Fruit fly (Drosophila melanogaster): ENCODE measurements around the gene Ir8a.

The Ir8a gene

dm6 chrX:9243417-9243884, 7.1 kb upstream of the Ir8a start, which contains the start of the genes mxc and Larp7 (continued):
- no peak for TF ChIP-seq CG43689 (GFP tag; IDR thresholded peaks at IDR 0.05)
- no peak for TF ChIP-seq CG3726 (GFP tag; IDR thresholded peaks at IDR 0.05)
- TF ChIP-seq sc (optimal IDR thresholded peaks at IDR 0.05), result no peak
- TF ChIP-seq sc (GFP tag; optimal IDR thresholded peaks at IDR 0.05), result no peak
- TF ChIP-seq CG6689 (GFP tag; IDR thresholded peaks at IDR 0.05), result peak; percentile 57; the same call in 1 of the 2 replicates
- peak; percentile 13 for TF ChIP-seq ftz-f1 (GFP tag; optimal IDR thresholded peaks at IDR 0.05)
- peak; percentile 56 for TF ChIP-seq Dref (GFP tag; IDR thresholded peaks at IDR 0.05)
- no peak; the same call in 1 of the 2 replicates for TF ChIP-seq Xrp1 (GFP tag; IDR thresholded peaks at IDR 0.05)
- peak; percentile 53 for TF ChIP-seq Bteb2 (GFP tag; optimal IDR thresholded peaks at IDR 0.05)
- no peak for TF ChIP-seq p53 (GFP tag; optimal IDR thresholded peaks at IDR 0.05)
- TF ChIP-seq CG7357 (GFP tag; IDR thresholded peaks at IDR 0.05), result peak; percentile 60; the same call in 1 of the 3 replicates
- peak; percentile 70 for TF ChIP-seq da (GFP tag; optimal IDR thresholded peaks at IDR 0.05)
- peak; percentile 24; the same call in 1 of the 3 replicates for TF ChIP-seq CG14050 (GFP tag; IDR thresholded peaks at IDR 0.05)
- TF ChIP-seq nau (GFP tag; optimal IDR thresholded peaks at IDR 0.05), result no peak
- peak; percentile 55; the same call in 1 of the 2 replicates for TF ChIP-seq Ptx1 (GFP tag; IDR thresholded peaks at IDR 0.05)
- TF ChIP-seq CG11093 (GFP tag; IDR thresholded peaks at IDR 0.05), result no peak; the same call in 2 of the 3 replicates
- TF ChIP-seq hb (GFP tag; IDR thresholded peaks at IDR 0.05; ENCODE audit: partially characterized antibody), result peak; percentile 88
- TF ChIP-seq CG2120 (GFP tag; optimal IDR thresholded peaks at IDR 0.05), result peak; percentile 82
- no peak for TF ChIP-seq HHEX (GFP tag; optimal IDR thresholded peaks at IDR 0.05)
- peak; percentile 68 for TF ChIP-seq CG4404 (GFP tag; IDR thresholded peaks at IDR 0.05)
- TF ChIP-seq eyg (GFP tag; optimal IDR thresholded peaks at IDR 0.05), result peak; percentile 39
- no peak for TF ChIP-seq scrt (GFP tag; optimal IDR thresholded peaks at IDR 0.05)
- TF ChIP-seq Awh (GFP tag; IDR thresholded peaks at IDR 0.05), result no peak
- TF ChIP-seq kay (GFP tag; optimal IDR thresholded peaks at IDR 0.05), result peak; percentile 14
- no peak for TF ChIP-seq corto (GFP tag; optimal IDR thresholded peaks at IDR 0.05)
- TF ChIP-seq CG18764 (GFP tag; optimal IDR thresholded peaks at IDR 0.05), result peak; percentile 5
- no peak for TF ChIP-seq CG4328 (GFP tag; optimal IDR thresholded peaks at IDR 0.05)
- no peak for TF ChIP-seq CG7556 (GFP tag; optimal IDR thresholded peaks at IDR 0.05)
- no peak for TF ChIP-seq CG15073 (GFP tag; optimal IDR thresholded peaks at IDR 0.05)
- TF ChIP-seq klu (GFP tag; IDR thresholded peaks at IDR 0.05), result peak; percentile 45; the same call in 1 of the 2 replicates
- TF ChIP-seq CG33213 (GFP tag; optimal IDR thresholded peaks at IDR 0.05), result peak; percentile 48
- TF ChIP-seq CG14014 (GFP tag; IDR thresholded peaks at IDR 0.05), result peak; percentile 49; the same call in 1 of the 2 replicates
- peak; percentile 38; the same call in 1 of the 2 replicates for TF ChIP-seq sob (GFP tag; IDR thresholded peaks at IDR 0.05)
- no peak for TF ChIP-seq chm (GFP tag; IDR thresholded peaks at IDR 0.05)
- TF ChIP-seq CG1602 (GFP tag; optimal IDR thresholded peaks at IDR 0.05), result peak; percentile 34
- TF ChIP-seq CG10959 (GFP tag; IDR thresholded peaks at IDR 0.05), result no peak
- peak; percentile 74 for TF ChIP-seq lilli (GFP tag; optimal IDR thresholded peaks at IDR 0.05)
- TF ChIP-seq CG2202 (tag; optimal IDR thresholded peaks at IDR 0.05), result no peak
- peak; percentile 11 for TF ChIP-seq CG3995 (GFP tag; optimal IDR thresholded peaks at IDR 0.05)
- TF ChIP-seq Poxn (GFP tag; IDR thresholded peaks at IDR 0.05), result no peak
- no peak for TF ChIP-seq Sry-β (GFP tag; optimal IDR thresholded peaks at IDR 0.05)
- TF ChIP-seq CG10654 (GFP tag; optimal IDR thresholded peaks at IDR 0.05), result peak; percentile 41
- peak; percentile 75 for TF ChIP-seq jumu (GFP tag; optimal IDR thresholded peaks at IDR 0.05)
- no peak for TF ChIP-seq CG10274 (GFP tag; optimal IDR thresholded peaks at IDR 0.05)
- TF ChIP-seq danr (GFP tag; IDR thresholded peaks at IDR 0.05), result peak; percentile 35; the same call in 1 of the 2 replicates
- peak; percentile 16 for TF ChIP-seq CG17802 (tag; optimal IDR thresholded peaks at IDR 0.05)
- TF ChIP-seq ase (GFP tag; IDR thresholded peaks at IDR 0.05), result no peak
- peak; percentile 70 for TF ChIP-seq CG13624 (GFP tag; optimal IDR thresholded peaks at IDR 0.05)
- no peak for TF ChIP-seq bowl (GFP tag; IDR thresholded peaks at IDR 0.05)
- peak; percentile 30 for TF ChIP-seq Dad (GFP tag; optimal IDR thresholded peaks at IDR 0.05)
- peak; percentile 72 for TF ChIP-seq slbo (GFP tag; IDR thresholded peaks at IDR 0.05)
- peak; percentile 39 for TF ChIP-seq dmrt11E (tag; optimal IDR thresholded peaks at IDR 0.05)
